Worm (Caenorhabditis elegans) whole organism, L2 larva: ENCODE measurements around the gene F02D10.3.

Experiments used
- Y55F3AM.14 ChIP-seq: fragments of 200-800 bp; sonication (Bioruptor generic); optimal IDR thresholded peaks from 2 replicates; lab custom pipeline; 2018; ENCODE audit warnings: mild to moderate bottlenecking, missing genetic modification characterization, missing compliant biosample characterization
- ZK546.5 ChIP-seq: sonication (generic microtip); optimal IDR thresholded peaks from 2 replicates; lab custom pipeline; 2017; ENCODE audit warnings: missing biosample characterization, missing genetic modification characterization
- fos-1 ChIP-seq: fragments of 150-350 bp; optimal IDR thresholded peaks from 2 replicates; lab custom pipeline; 2014; ENCODE audit warnings: missing biosample characterization, missing genetic modification characterization
- lin-13 ChIP-seq: fragments of 150-350 bp; optimal IDR thresholded peaks from 2 replicates; lab custom pipeline; 2014; ENCODE audit warnings: missing biosample characterization, missing genetic modification reagents, missing genetic modification characterization
- lin-39 ChIP-seq: fragments of 150-350 bp; optimal IDR thresholded peaks from 2 replicates; lab custom pipeline; 2014; ENCODE audit warnings: missing biosample characterization, missing genetic modification reagents, missing genetic modification characterization
- lsy-2 ChIP-seq, 2 experiments: fragments of 150-350 bp in 1 of 2; sonication (generic microtip) in 1 of 2; optimal IDR thresholded peaks; 2 replicates each; lab custom pipeline; 2014 to 2017; ENCODE audit warnings: missing biosample characterization in 2 of 2, missing genetic modification characterization in 2 of 2
- mab-5 ChIP-seq: fragments of 150-350 bp; optimal IDR thresholded peaks from 2 replicates; lab custom pipeline; 2014; ENCODE audit warnings: missing biosample characterization, missing genetic modification characterization
- nhr-12 ChIP-seq: fragments of 150-350 bp; optimal IDR thresholded peaks from 2 replicates; lab custom pipeline; 2014; ENCODE audit warnings: missing biosample characterization, missing genetic modification characterization
- nhr-23 ChIP-seq: fragments of 150-350 bp; optimal IDR thresholded peaks from 2 replicates; lab custom pipeline; 2014; ENCODE audit warnings: missing biosample characterization, missing genetic modification reagents, missing genetic modification characterization
- nhr-237 ChIP-seq: fragments of 150-350 bp; optimal IDR thresholded peaks from 2 replicates; lab custom pipeline; 2014; ENCODE audit warnings: missing biosample characterization, missing genetic modification characterization
- unc-62 ChIP-seq: fragments of 150-350 bp; optimal IDR thresholded peaks from 2 replicates; lab custom pipeline; 2014; ENCODE audit warnings: missing biosample characterization, missing genetic modification reagents, missing genetic modification characterization

ce11 chrX:13421068-13421467 lies 41.4 kb downstream of the F02D10.3 start:
- TF ChIP-seq nhr-237 (tag; lab: Kevin White, UChicago) (no peak), nhr-12 (tag; lab: Kevin White, UChicago) (no peak), mab-5 (tag; lab: Kevin White, UChicago) (no peak), ZK546.5 (tag; lab: Kevin White, UChicago) (no peak), unc-62 (GFP tag; lab: Kevin White, UChicago) (no peak), fos-1 (peak; percentile 77), lin-13 (no peak), nhr-23 (tag; lab: Kevin White, UChicago) (no peak), lin-39 (tag; lab: Kevin White, UChicago) (no peak), Y55F3AM.14 (GFP tag; lab: Kevin White, UChicago) (no peak), lsy-2 (tag; optimal IDR thresholded peaks at IDR 0.05; lab: Kevin White, UChicago) (no peak)
